Fruit fly (Drosophila melanogaster) whole organism, embryonic: ENCODE data around the gene CG46467.

Experiments used
- CG10274 ChIP-seq: fragments of 200-800 bp; sonication (Bioruptor generic); optimal IDR thresholded peaks from 3 replicates; lab custom pipeline; 2017; ENCODE audit warnings: missing biosample characterization, mild to moderate bottlenecking, missing genetic modification characterization
- CG10654 ChIP-seq: fragments of 200-800 bp; sonication (Bioruptor generic); optimal IDR thresholded peaks from 2 replicates; lab custom pipeline; 2016; ENCODE audit warnings: missing biosample characterization, missing genetic modification characterization
- CG10979 ChIP-seq: fragments of 200-800 bp; sonication (Bioruptor generic); optimal IDR thresholded peaks from 2 replicates; lab custom pipeline; 2018; ENCODE audit warnings: missing biosample characterization, mild to moderate bottlenecking, missing genetic modification characterization, moderate library complexity
- CG11085 ChIP-seq: fragments of 200-800 bp; sonication (Bioruptor generic); IDR thresholded peaks from 2 replicates; pipeline ENCODE4 v1.3.6; 2022; ENCODE audit warnings: missing biosample characterization, missing genetic modification characterization
- CG11560 ChIP-seq: fragments of 200-800 bp; sonication (Bioruptor generic); IDR thresholded peaks from 3 replicates; pipeline ENCODE4 v1.3.6; 2022; ENCODE audit warnings: missing biosample characterization, missing genetic modification characterization
- CG14441 ChIP-seq: fragments of 200-800 bp; sonication (Bioruptor generic); IDR thresholded peaks from 2 replicates; pipeline ENCODE4 v1.3.6; 2022; ENCODE audit warnings: missing biosample characterization, missing genetic modification characterization
- CG17802 ChIP-seq: fragments of 200-800 bp; sonication (Bioruptor generic); optimal IDR thresholded peaks from 2 replicates; lab custom pipeline; 2018; ENCODE audit warnings: missing biosample characterization, mild to moderate bottlenecking, missing genetic modification characterization, moderate library complexity
- CG18262 ChIP-seq: fragments of 200-800 bp; optimal IDR thresholded peaks from 3 replicates; lab custom pipeline; 2019; ENCODE audit warnings: missing biosample characterization, mild to moderate bottlenecking, missing genetic modification characterization, moderate library complexity
- CG2120 ChIP-seq: fragments of 200-800 bp; sonication (Bioruptor generic); optimal IDR thresholded peaks from 3 replicates; lab custom pipeline; 2016; ENCODE audit warnings: missing biosample characterization, missing genetic modification characterization
- CG32772 ChIP-seq: fragments of 200-800 bp; sonication (Bioruptor generic); IDR thresholded peaks from 2 replicates; pipeline ENCODE4 v1.3.6; 2022; ENCODE audit warnings: missing biosample characterization, missing genetic modification characterization
- CG5180 ChIP-seq: fragments of 200-800 bp; sonication (Bioruptor generic); optimal IDR thresholded peaks from 3 replicates; lab custom pipeline; 2017; ENCODE audit warnings: missing biosample characterization, missing genetic modification characterization, mild to moderate bottlenecking, moderate library complexity, missing genetic modification reagents
- CG5245 ChIP-seq: fragments of 200-800 bp; sonication (Bioruptor generic); optimal IDR thresholded peaks from 3 replicates; lab custom pipeline; 2016; ENCODE audit warnings: missing biosample characterization, missing genetic modification characterization
- CG7372 ChIP-seq: fragments of 200-800 bp; sonication (Bioruptor generic); IDR thresholded peaks from 2 replicates; pipeline ENCODE4 v1.3.6; 2022; ENCODE audit warnings: missing biosample characterization, missing genetic modification characterization
- CG8290 ChIP-seq, 3 experiments: fragments of 200-800 bp; sonication (Bioruptor generic); optimal IDR thresholded peaks; 2 replicates each; lab custom pipeline; 2016 to 2019; ENCODE audit warnings: missing biosample characterization in 3 of 3, missing genetic modification characterization in 3 of 3, mild to moderate bottlenecking in 2 of 3, moderate library complexity in 1 of 3
- CG8388 ChIP-seq: fragments of 200-800 bp; sonication (Bioruptor generic); optimal IDR thresholded peaks from 2 replicates; lab custom pipeline; 2019; ENCODE audit warnings: missing biosample characterization, mild to moderate bottlenecking, missing genetic modification characterization, moderate library complexity
- CG9215 ChIP-seq: fragments of 200-800 bp; sonication (Bioruptor generic); IDR thresholded peaks from 2 replicates; pipeline ENCODE4 v1.3.6; 2022; ENCODE audit warnings: missing biosample characterization, missing genetic modification characterization
- Deaf1 ChIP-seq: fragments of 200-800 bp; optimal IDR thresholded peaks from 3 replicates; lab custom pipeline; 2019; ENCODE audit warnings: missing biosample characterization, mild to moderate bottlenecking, missing genetic modification characterization, moderate library complexity
- Dek ChIP-seq: fragments of 200-800 bp; sonication (Bioruptor generic); optimal IDR thresholded peaks from 3 replicates; lab custom pipeline; 2019; ENCODE audit warnings: missing biosample characterization, mild to moderate bottlenecking, missing genetic modification characterization, moderate library complexity
- Doc3 ChIP-seq: fragments of 200-800 bp; sonication (Bioruptor generic); IDR thresholded peaks from 3 replicates; pipeline ENCODE4 v1.3.6; 2022; ENCODE audit warnings: missing biosample characterization, missing genetic modification characterization; ENCODE audit not compliant: partially characterized antibody
- E2f1 ChIP-seq: fragments of 200-800 bp; sonication (Bioruptor generic); IDR thresholded peaks from 2 replicates; pipeline ENCODE4 v1.3.6; 2022; ENCODE audit warnings: missing biosample characterization, missing genetic modification characterization
- HLH3B ChIP-seq: fragments of 200-800 bp; sonication (Bioruptor generic); IDR thresholded peaks from 2 replicates; pipeline ENCODE4 v1.3.6; 2022; ENCODE audit warnings: missing biosample characterization, missing genetic modification characterization
- HLH54F ChIP-seq: fragments of 200-800 bp; sonication (Bioruptor generic); optimal IDR thresholded peaks from 3 replicates; lab custom pipeline; 2016; ENCODE audit warnings: missing biosample characterization, missing genetic modification characterization
- Hmr ChIP-seq: fragments of 200-800 bp; sonication (Bioruptor generic); optimal IDR thresholded peaks from 3 replicates; lab custom pipeline; 2017; ENCODE audit warnings: mild to moderate bottlenecking, missing biosample characterization, missing genetic modification reagents, missing genetic modification characterization
- Mad ChIP-seq: fragments of 200-800 bp; sonication (Bioruptor generic); optimal IDR thresholded peaks from 2 replicates; lab custom pipeline; 2016; ENCODE audit warnings: missing biosample characterization, missing genetic modification characterization
- Med ChIP-seq: fragments of 200-800 bp; sonication (Bioruptor generic); peaks from one replicate; lab custom pipeline; 2016; ENCODE audit warnings: missing biosample characterization, missing genetic modification characterization, mild to moderate bottlenecking, inconsistent platforms, moderate library complexity
- Meics ChIP-seq: fragments of 200-800 bp; sonication (Bioruptor generic); optimal IDR thresholded peaks from 2 replicates; lab custom pipeline; 2017; ENCODE audit warnings: missing biosample characterization, mild to moderate bottlenecking, missing genetic modification characterization
- Mes4 ChIP-seq: fragments of 200-800 bp; sonication (Bioruptor generic); optimal IDR thresholded peaks from 2 replicates; lab custom pipeline; 2016; ENCODE audit warnings: missing biosample characterization, missing genetic modification characterization
- NC2β ChIP-seq: fragments of 200-800 bp; sonication (Bioruptor generic); optimal IDR thresholded peaks from 2 replicates; lab custom pipeline; 2016; ENCODE audit warnings: missing biosample characterization, missing genetic modification characterization
- Optix ChIP-seq: fragments of 200-800 bp; sonication (Bioruptor generic); IDR thresholded peaks from 3 replicates; pipeline ENCODE4 v1.3.6; 2022; ENCODE audit warnings: missing biosample characterization, missing genetic modification characterization
- Six4 ChIP-seq: fragments of 200-800 bp; sonication (Bioruptor generic); optimal IDR thresholded peaks from 2 replicates; lab custom pipeline; 2016; ENCODE audit warnings: missing biosample characterization, missing genetic modification characterization
- Sox102F ChIP-seq: fragments of 200-800 bp; sonication (Bioruptor generic); optimal IDR thresholded peaks from 2 replicates; lab custom pipeline; 2018; ENCODE audit warnings: missing biosample characterization, mild to moderate bottlenecking, missing genetic modification characterization, moderate library complexity
- Trl ChIP-seq, 3 experiments: fragments of >200 bp in 2 of 3; fragments of 200-800 bp in 1 of 3; sonication (Bioruptor generic) in 1 of 3; optimal IDR thresholded peaks; 2 replicates in 1 of 3; 3 replicates in 2 of 3; lab custom pipeline; 2016 to 2017; ENCODE audit warnings: missing biosample characterization in 1 of 3, missing genetic modification characterization in 1 of 3
- Vsx1 ChIP-seq: fragments of 200-800 bp; sonication (Bioruptor generic); optimal IDR thresholded peaks from 2 replicates; lab custom pipeline; 2017; ENCODE audit warnings: missing biosample characterization, mild to moderate bottlenecking, missing genetic modification characterization, missing genetic modification reagents
- abd-A ChIP-seq: fragments of 200-800 bp; sonication (Bioruptor generic); optimal IDR thresholded peaks from 3 replicates; lab custom pipeline; 2019; ENCODE audit warnings: missing biosample characterization, mild to moderate bottlenecking, missing genetic modification characterization, moderate library complexity
- ara ChIP-seq: fragments of 200-800 bp; sonication (Bioruptor generic); IDR thresholded peaks from 2 replicates; pipeline ENCODE4 v1.3.6; 2022; ENCODE audit warnings: missing biosample characterization, missing genetic modification characterization
- ash1 ChIP-seq: fragments of 200-800 bp; sonication (Bioruptor generic); optimal IDR thresholded peaks from 2 replicates; lab custom pipeline; 2018; ENCODE audit warnings: missing biosample characterization, mild to moderate bottlenecking, missing genetic modification characterization
- bigmax ChIP-seq: fragments of 200-800 bp; sonication (Bioruptor generic); optimal IDR thresholded peaks from 2 replicates; lab custom pipeline; 2018; ENCODE audit warnings: missing biosample characterization, mild to moderate bottlenecking, missing genetic modification characterization
- cad ChIP-seq: fragments of >200 bp; optimal IDR thresholded peaks from 2 replicates; lab custom pipeline; 2017; ENCODE audit warnings: missing biosample characterization, missing genetic modification characterization
- caup ChIP-seq: fragments of 200-800 bp; sonication (Bioruptor generic); optimal IDR thresholded peaks from 3 replicates; lab custom pipeline; 2017; ENCODE audit warnings: missing biosample characterization, mild to moderate bottlenecking, missing genetic modification characterization, moderate library complexity; ENCODE audit not compliant: severe bottlenecking
- da ChIP-seq: fragments of 200-800 bp; sonication (Bioruptor generic); optimal IDR thresholded peaks from 2 replicates; lab custom pipeline; 2016; ENCODE audit warnings: missing biosample characterization, missing genetic modification characterization
- ham ChIP-seq: fragments of 200-800 bp; sonication (Bioruptor generic); IDR thresholded peaks from 2 replicates; pipeline ENCODE4 v1.3.6; 2022; ENCODE audit warnings: missing biosample characterization, missing genetic modification characterization
- hb ChIP-seq: fragments of 200-800 bp; sonication (Bioruptor generic); IDR thresholded peaks from 3 replicates; pipeline ENCODE4 v1.3.6; 2022; ENCODE audit warnings: missing biosample characterization, missing genetic modification characterization; ENCODE audit not compliant: partially characterized antibody
- ind ChIP-seq: fragments of 200-800 bp; sonication (Bioruptor generic); optimal IDR thresholded peaks from 3 replicates; lab custom pipeline; 2016; ENCODE audit warnings: missing biosample characterization, missing genetic modification characterization
- luna ChIP-seq: fragments of 200-800 bp; sonication (Bioruptor generic); optimal IDR thresholded peaks from 2 replicates; lab custom pipeline; 2016; ENCODE audit warnings: missing biosample characterization, missing genetic modification characterization
- oc ChIP-seq: fragments of 200-800 bp; sonication (Bioruptor generic); optimal IDR thresholded peaks from 2 replicates; lab custom pipeline; 2018; ENCODE audit warnings: missing biosample characterization, mild to moderate bottlenecking, missing genetic modification characterization, moderate library complexity
- row ChIP-seq: fragments of 200-800 bp; sonication (Bioruptor generic); IDR thresholded peaks from 3 replicates; pipeline ENCODE4 v1.3.6; 2022; ENCODE audit warnings: missing biosample characterization, missing genetic modification characterization
- salm ChIP-seq: fragments of 200-800 bp; sonication (Bioruptor generic); optimal IDR thresholded peaks from 2 replicates; lab custom pipeline; 2018; ENCODE audit warnings: missing biosample characterization, mild to moderate bottlenecking, missing genetic modification characterization
- sim ChIP-seq: fragments of 200-800 bp; sonication (Bioruptor generic); IDR thresholded peaks from 2 replicates; pipeline ENCODE4 v1.3.6; 2022; ENCODE audit warnings: missing biosample characterization, missing genetic modification characterization
- sqz ChIP-seq: fragments of 200-800 bp; sonication (Bioruptor generic); optimal IDR thresholded peaks from 3 replicates; lab custom pipeline; 2018; ENCODE audit warnings: missing biosample characterization, mild to moderate bottlenecking, missing genetic modification characterization
- tgo ChIP-seq: fragments of 200-800 bp; sonication (Bioruptor generic); IDR thresholded peaks from 3 replicates; pipeline ENCODE4 v1.3.6; 2022; ENCODE audit warnings: missing biosample characterization, missing genetic modification characterization
- vfl ChIP-seq: fragments of 200-800 bp; sonication (Bioruptor generic); optimal IDR thresholded peaks from 2 replicates; lab custom pipeline; 2016; ENCODE audit warnings: missing biosample characterization, missing genetic modification characterization

The CG46467 gene

dm6 chr3R:9857785-9858184 is 16.7 kb upstream of the CG46467 start (continued):
- TF ChIP-seq CG32772 (GFP tag; lab: Robert Waterston, UW), result no peak
- TF ChIP-seq HLH3B (GFP tag; lab: Robert Waterston, UW), result no peak
- TF ChIP-seq tgo (GFP tag; lab: Robert Waterston, UW), result no peak; the same call in 2 of the 3 replicates
- TF ChIP-seq cad (GFP tag; lab: Kevin White, UChicago), result no peak
- no peak for TF ChIP-seq ara (GFP tag; lab: Robert Waterston, UW)
- TF ChIP-seq hb (GFP tag; lab: Robert Waterston, UW), result no peak
- no peak for TF ChIP-seq CG17802 (tag; lab: Kevin White, UChicago)
- no peak for TF ChIP-seq Doc3 (GFP tag; lab: Robert Waterston, UW)
- TF ChIP-seq NC2β (GFP tag; lab: Kevin White, UChicago), result no peak
- TF ChIP-seq CG10979 (tag; lab: Kevin White, UChicago), result no peak
- no peak for TF ChIP-seq ham
- peak; percentile 9 for TF ChIP-seq caup (GFP tag; lab: Kevin White, UChicago)
- TF ChIP-seq Mad (GFP tag; lab: Kevin White, UChicago), result no peak
- TF ChIP-seq CG11085 (GFP tag; lab: Robert Waterston, UW), result no peak
- TF ChIP-seq Six4 (GFP tag; lab: Kevin White, UChicago), result no peak
- TF ChIP-seq oc (tag; lab: Kevin White, UChicago), result no peak
- no peak for TF ChIP-seq CG8290 (GFP tag; optimal IDR thresholded peaks at IDR 0.05; lab: Kevin White, UChicago)
- TF ChIP-seq CG8290 (tag; optimal IDR thresholded peaks at IDR 0.05; lab: Kevin White, UChicago), result no peak
- TF ChIP-seq luna (GFP tag; lab: Kevin White, UChicago), result no peak
- peak; percentile 32; the same call in 1 of the 2 replicates for TF ChIP-seq CG9215 (GFP tag; lab: Robert Waterston, UW)
- TF ChIP-seq ind (GFP tag; lab: Kevin White, UChicago), result no peak
- no peak for TF ChIP-seq Vsx1 (GFP tag; lab: Kevin White, UChicago)
- no peak for TF ChIP-seq CG8388
- TF ChIP-seq CG11560 (tag; lab: Robert Waterston, UW), result no peak
- TF ChIP-seq CG10274 (GFP tag; lab: Kevin White, UChicago), result no peak
- no peak for TF ChIP-seq vfl
- peak; percentile 26; the same call in 1 of the 3 replicates for TF ChIP-seq row
- peak; percentile 41; the same call in 1 of the 2 replicates for TF ChIP-seq CG14441 (GFP tag; lab: Robert Waterston, UW)
- TF ChIP-seq HLH54F (GFP tag; lab: Kevin White, UChicago), result no peak
- TF ChIP-seq CG2120 (GFP tag; lab: Kevin White, UChicago), result no peak
- TF ChIP-seq Dek (tag; lab: Kevin White, UChicago), result no peak
- TF ChIP-seq bigmax (GFP tag; lab: Kevin White, UChicago), result no peak
- no peak for TF ChIP-seq Med (GFP tag; lab: Kevin White, UChicago)
- TF ChIP-seq salm (tag; lab: Kevin White, UChicago), result no peak
- peak; percentile 4 for TF ChIP-seq Deaf1
- TF ChIP-seq Mes4, result no peak
- no peak for TF ChIP-seq ash1 (GFP tag; lab: Kevin White, UChicago)
- TF ChIP-seq CG10654 (GFP tag; lab: Kevin White, UChicago), result no peak
- no peak for TF ChIP-seq sim
- peak; percentile 48 for TF ChIP-seq Meics
- TF ChIP-seq Hmr, result peak; percentile 36
- no peak for TF ChIP-seq Trl (optimal IDR thresholded peaks at IDR 0.05; lab: Kevin White, UChicago)
- TF ChIP-seq Trl (GFP tag; optimal IDR thresholded peaks at IDR 0.05; lab: Kevin White, UChicago), result no peak
- no peak for TF ChIP-seq CG5245 (GFP tag; lab: Kevin White, UChicago)
- TF ChIP-seq da, result no peak
- no peak for TF ChIP-seq Optix (GFP tag; lab: Robert Waterston, UW)
- TF ChIP-seq sqz (GFP tag; lab: Kevin White, UChicago), result no peak
- TF ChIP-seq abd-A (tag; lab: Kevin White, UChicago), result no peak
- TF ChIP-seq CG18262, result peak; percentile 31
- TF ChIP-seq Sox102F (GFP tag; lab: Kevin White, UChicago), result peak; percentile 43
- TF ChIP-seq E2f1 (GFP tag; lab: Robert Waterston, UW), result no peak
- TF ChIP-seq CG7372, result no peak
- no peak for TF ChIP-seq CG5180 (GFP tag; lab: Kevin White, UChicago)
